Fruit fly (Drosophila melanogaster): ENCODE measurements around the gene CG45116.
"Not testable (repeated sequence)": the region's sequence is repeated elsewhere in the genome, so short reads cannot be mapped to it uniquely, and the experiment has no call there.

Gene CG45116

dm6 chr3L:22680932-22681331 is 18.3 kb upstream of the CG45116 start:
- TF ChIP-seq CG8388 (GFP tag; optimal IDR thresholded peaks at IDR 0.05) (peak; percentile 75), grn (GFP tag; optimal IDR thresholded peaks at IDR 0.05) (peak; percentile 71), CG15601 (tag; optimal IDR thresholded peaks at IDR 0.05) (peak; percentile 83), YL-1 (GFP tag; optimal IDR thresholded peaks at IDR 0.05) (no peak), CG15073 (GFP tag; optimal IDR thresholded peaks at IDR 0.05) (peak; percentile 73), CTCF (GFP tag; optimal IDR thresholded peaks at IDR 0.05) (peak; percentile 62), Optix (GFP tag; IDR thresholded peaks at IDR 0.05) (no peak), CG17359 (tag; optimal IDR thresholded peaks at IDR 0.05) (no peak), CG4617 (GFP tag; optimal IDR thresholded peaks at IDR 0.05; ENCODE audit: borderline replicate concordance) (no peak), Bgb (GFP tag; IDR thresholded peaks at IDR 0.05; ENCODE audit: partially characterized antibody) (no peak), row (GFP tag; IDR thresholded peaks at IDR 0.05) (no peak), CG2199 (GFP tag; IDR thresholded peaks at IDR 0.05) (peak; percentile 70; the same call in 2 of the 3 replicates), CG14710 (tag; optimal IDR thresholded peaks at IDR 0.05) (peak; percentile 11)

DNA sequence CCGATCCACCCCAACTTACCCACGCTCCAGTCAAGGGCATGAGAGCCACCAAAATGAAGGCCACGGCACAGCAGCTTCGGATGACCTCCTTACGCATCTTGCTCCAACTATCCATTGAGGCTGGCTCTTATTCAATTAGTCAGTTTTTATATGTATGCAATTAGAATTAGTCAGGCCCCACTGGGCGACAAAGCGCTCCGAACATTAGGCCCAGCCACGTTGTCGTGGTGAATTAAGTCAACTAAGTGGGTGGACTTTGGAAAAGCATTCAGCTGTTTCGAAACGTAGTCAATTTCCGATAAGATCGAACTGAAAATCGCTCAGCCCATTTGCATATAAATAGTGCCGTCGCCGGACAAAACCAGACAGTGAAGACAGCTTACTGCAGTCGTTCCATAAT is 12.2 kb upstream of the CG45116 start, which contains the start of the genes CG14455 and CG14456:
CG14455 (minus strand) TSS at position 101 of the 400 bp plus-strand sequence.
CG14456 (plus strand) TSS at position 236 of the 400 bp plus-strand sequence.
- no peak for TF ChIP-seq CG7271 (tag; optimal IDR thresholded peaks at IDR 0.05)
- TF ChIP-seq chn (GFP tag; optimal IDR thresholded peaks at IDR 0.05): no peak
- no peak for TF ChIP-seq CG16863 (GFP tag; optimal IDR thresholded peaks at IDR 0.05)
- TF ChIP-seq Nf-YC (tag; optimal IDR thresholded peaks at IDR 0.05): no peak
- TF ChIP-seq CG13123 (GFP tag; optimal IDR thresholded peaks at IDR 0.05): no peak
- no peak for TF ChIP-seq CG11504 (tag; optimal IDR thresholded peaks at IDR 0.05)
- TF ChIP-seq Hand (GFP tag; optimal IDR thresholded peaks at IDR 0.05): no peak

DNA sequence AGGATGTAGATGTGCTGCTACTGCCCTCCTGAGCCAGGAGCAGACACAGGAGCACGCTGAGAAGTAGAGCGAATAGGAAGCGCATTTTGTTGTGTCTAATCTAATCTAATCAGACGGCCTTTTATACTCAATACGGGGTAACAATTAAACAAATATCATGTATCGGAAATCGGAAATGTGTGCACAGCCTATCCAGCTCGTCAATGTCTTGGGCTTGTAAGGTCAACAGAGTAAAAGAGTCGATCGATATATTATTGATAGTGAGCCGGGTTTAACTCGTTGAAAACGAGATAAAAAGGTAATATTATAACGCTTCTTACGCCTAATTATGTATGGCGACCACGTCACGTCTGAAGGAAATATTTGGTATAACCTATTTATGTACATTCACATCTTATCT is 6.8 kb upstream of the CG45116 start, which contains the start of gene CG14454:
CG14454 (minus strand) TSS at position 101 of the 400 bp plus-strand sequence.
- not testable (repeated sequence) for TF ChIP-seq kni (GFP tag; optimal IDR thresholded peaks at IDR 0.05); CG10147 (GFP tag; optimal IDR thresholded peaks at IDR 0.05); Dip2 (GFP tag; IDR thresholded peaks at IDR 0.05)

DNA sequence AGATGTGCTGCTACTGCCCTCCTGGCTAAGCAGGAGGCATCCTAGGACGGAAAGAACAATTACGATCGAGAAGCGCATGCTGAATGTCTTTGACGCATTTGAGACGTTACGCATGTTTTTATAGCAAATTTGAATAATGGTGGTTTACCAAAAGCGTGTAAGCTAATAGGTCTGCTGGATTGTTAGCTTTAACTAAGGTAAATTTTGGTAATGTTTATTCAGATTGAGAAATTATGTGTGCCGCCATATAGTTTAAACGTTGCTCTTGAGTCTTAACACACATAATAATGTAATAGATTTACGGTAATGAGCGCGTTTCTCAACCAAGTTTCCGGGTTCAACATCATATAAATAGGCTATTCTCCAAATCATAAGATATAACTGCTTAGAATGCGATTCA is 5.5 kb upstream of the CG45116 start, which contains the start of the genes CG12546 and CG14453:
CG12546 (minus strand) TSS at position 101 of the 400 bp plus-strand sequence.
CG14453 (plus strand) TSS at position 372 of the 400 bp plus-strand sequence.
- TF ChIP-seq gsb (GFP tag; IDR thresholded peaks at IDR 0.05) (no peak), CG7839 (tag; optimal IDR thresholded peaks at IDR 0.05) (no peak), Doc2 (GFP tag; IDR thresholded peaks at IDR 0.05) (no peak), chinmo (GFP tag; IDR thresholded peaks at IDR 0.05; ENCODE audit: partially characterized antibody) (no peak)

dm6 chr3L:22695653-22696052 is 3.6 kb upstream of the CG45116 start, which contains the start of gene CG14452:
TSS of gene CG14452 (plus strand) at chr3L:22695953.
- TF ChIP-seq Med (GFP tag) (no peak), ttk (GFP tag; IDR thresholded peaks at IDR 0.05) (no peak), CG7963 (GFP tag; IDR thresholded peaks at IDR 0.05; ENCODE audit: partially characterized antibody) (no peak), CG3281 (GFP tag; optimal IDR thresholded peaks at IDR 0.05) (no peak), CG11696 (GFP tag; IDR thresholded peaks at IDR 0.05) (no peak), Eip74EF (GFP tag; optimal IDR thresholded peaks at IDR 0.05) (no peak), slbo (GFP tag; IDR thresholded peaks at IDR 0.05) (no peak), eyg (GFP tag; optimal IDR thresholded peaks at IDR 0.05) (no peak), CG42726 (GFP tag; IDR thresholded peaks at IDR 0.05; ENCODE audit: partially characterized antibody) (no peak), CHES-1-like (GFP tag; optimal IDR thresholded peaks at IDR 0.05) (no peak), jumu (GFP tag; optimal IDR thresholded peaks at IDR 0.05) (no peak), CG17568 (GFP tag; optimal IDR thresholded peaks at IDR 0.05) (no peak), en (GFP tag; optimal IDR thresholded peaks at IDR 0.05) (no peak), Ada2b (GFP tag; IDR thresholded peaks at IDR 0.05) (no peak), CG4360 (GFP tag; IDR thresholded peaks at IDR 0.05) (no peak), Pdp1 (GFP tag; optimal IDR thresholded peaks at IDR 0.05) (no peak)
